Fruit fly (Drosophila melanogaster) S2 (cell line): Measurements from ENCODE around the gene Nhe2.

Experiments
- CG8478 ChIP-seq: fragments of >200 bp; optimal IDR thresholded peaks from 2 replicates; lab custom pipeline; 2018
- CTCF ChIP-seq, 2 experiments: fragments of >200 bp; optimal IDR thresholded peaks; 2 replicates each; lab custom pipeline; 2018

DNA sequence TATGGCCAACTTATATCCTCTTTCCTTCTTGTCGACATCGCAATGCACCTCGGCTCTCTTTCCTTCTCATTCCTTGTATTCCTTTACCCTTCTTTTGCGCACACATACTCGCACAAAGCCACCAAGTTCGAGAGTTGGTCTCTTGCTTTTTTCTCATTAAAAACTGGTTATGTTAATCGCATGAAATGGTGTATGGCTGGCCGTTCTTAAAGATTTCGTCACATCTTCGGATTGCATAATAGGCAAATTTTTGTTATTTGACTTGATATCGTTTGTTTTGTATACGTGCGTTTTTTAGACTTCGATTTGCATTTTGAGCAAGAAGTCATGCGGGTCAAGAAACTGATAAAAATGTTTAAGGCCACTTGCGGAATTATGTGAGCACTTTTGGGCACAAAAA lies 33.5 kb upstream of the Nhe2 start:
- TF ChIP-seq CG8478 (lab: Kevin White, UChicago), result no peak
- TF ChIP-seq CTCF (optimal IDR thresholded peaks at IDR 0.05; lab: Kevin White, UChicago), result no peak
